Worm (Caenorhabditis elegans) whole organism, early embryonic: ENCODE results near the gene F16B4.5.

Experiments used
- B0310.2 ChIP-seq: sonication (generic microtip); optimal IDR thresholded peaks from 2 replicates; lab custom pipeline; 2016; ENCODE audit warnings: mild to moderate bottlenecking, missing genetic modification characterization, missing compliant biosample characterization
- F13C5.2 ChIP-seq: sonication (generic microtip); optimal IDR thresholded peaks from 2 replicates; lab custom pipeline; 2017; ENCODE audit warnings: mild to moderate bottlenecking, missing genetic modification characterization, inconsistent platforms, missing compliant biosample characterization
- aly-1 ChIP-seq: sonication (generic microtip); optimal IDR thresholded peaks from 2 replicates; lab custom pipeline; 2016; ENCODE audit warnings: missing genetic modification characterization, missing compliant biosample characterization
- ama-1 ChIP-seq: fragments of 150-350 bp; optimal IDR thresholded peaks from 2 replicates; lab custom pipeline; 2014
- ceh-13 ChIP-seq: fragments of 200-800 bp; sonication (Bioruptor generic); optimal IDR thresholded peaks from 2 replicates; lab custom pipeline; 2018; ENCODE audit warnings: mild to moderate bottlenecking, missing genetic modification characterization, missing compliant biosample characterization
- ceh-36 ChIP-seq: sonication (generic microtip); optimal IDR thresholded peaks from 2 replicates; lab custom pipeline; 2016; ENCODE audit warnings: missing genetic modification characterization, inconsistent platforms, missing compliant biosample characterization
- ets-7 ChIP-seq: sonication (generic microtip); optimal IDR thresholded peaks from 2 replicates; lab custom pipeline; 2016; ENCODE audit warnings: missing genotype, missing genetic modification characterization, missing compliant biosample characterization
- flt-1 ChIP-seq: fragments of 200-800 bp; sonication (Bioruptor generic); IDR thresholded peaks from 2 replicates; pipeline ENCODE4 v1.3.6; 2022; ENCODE audit warnings: missing genetic modification characterization, missing compliant biosample characterization
- hmbx-1 ChIP-seq: sonication (generic microtip); optimal IDR thresholded peaks from 2 replicates; lab custom pipeline; 2016; ENCODE audit warnings: mild to moderate bottlenecking, missing genetic modification characterization, missing compliant biosample characterization
- hmg-4 ChIP-seq: fragments of 200-800 bp; sonication (Bioruptor generic); optimal IDR thresholded peaks from 2 replicates; lab custom pipeline; 2018; ENCODE audit warnings: mild to moderate bottlenecking, missing genetic modification characterization, missing compliant biosample characterization
- hnd-1 ChIP-seq: sonication (generic microtip); optimal IDR thresholded peaks from 2 replicates; lab custom pipeline; 2016; ENCODE audit warnings: missing genetic modification characterization, missing compliant biosample characterization
- pes-1 ChIP-seq: fragments of 200-800 bp; sonication (Bioruptor generic); IDR thresholded peaks from 2 replicates; pipeline ENCODE4 v1.3.6; 2022; ENCODE audit warnings: missing genetic modification reagents, missing genetic modification characterization, missing compliant biosample characterization
- scrt-1 ChIP-seq: fragments of 200-800 bp; sonication (Bioruptor generic); IDR thresholded peaks from 2 replicates; pipeline ENCODE4 v1.3.6; 2022; ENCODE audit warnings: missing genetic modification characterization, missing compliant biosample characterization
- sea-1 ChIP-seq: fragments of 200-800 bp; sonication (Bioruptor generic); conservative IDR thresholded peaks from 2 replicates; pipeline ENCODE4 v1.3.6; 2022; ENCODE audit warnings: missing genetic modification characterization, missing compliant biosample characterization
- tbx-11 ChIP-seq: fragments of 200-800 bp; sonication (Bioruptor generic); IDR thresholded peaks from 2 replicates; pipeline ENCODE4 v1.3.6; 2022; ENCODE audit warnings: missing genetic modification characterization, missing compliant biosample characterization
- tbx-37 ChIP-seq: fragments of 200-800 bp; sonication (Bioruptor generic); conservative IDR thresholded peaks from 2 replicates; pipeline ENCODE4 v1.3.6; 2022; ENCODE audit warnings: missing genetic modification reagents, missing genetic modification characterization, missing compliant biosample characterization
- tra-4 ChIP-seq: sonication (generic microtip); optimal IDR thresholded peaks from 2 replicates; lab custom pipeline; 2017; ENCODE audit warnings: missing genetic modification characterization, missing compliant biosample characterization

Gene F16B4.5

DNA sequence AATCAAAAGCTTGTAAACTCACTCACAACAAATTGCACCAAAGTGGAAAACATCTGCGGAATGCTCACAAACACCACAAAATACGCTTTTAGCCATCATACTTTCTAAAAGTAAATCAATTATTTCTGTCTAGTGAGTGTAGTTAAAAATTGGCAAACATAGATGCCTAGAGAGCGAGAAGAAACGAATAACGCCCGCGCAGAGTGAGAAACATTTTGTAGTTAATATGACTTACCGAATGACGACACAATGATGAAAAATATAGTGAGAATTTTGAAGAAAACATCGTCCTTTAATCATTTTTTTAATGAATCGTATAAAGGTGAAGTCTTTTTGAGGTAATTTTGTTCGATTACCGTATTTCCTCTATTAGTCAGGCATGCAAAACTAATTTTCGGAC, 41.1 kb downstream of the F16B4.5 start, which contains the start of gene nhr-238:
Gene nhr-238, minus strand, starts transcription at position 104 of the 400 bp plus-strand sequence.
- TF ChIP-seq ama-1 (lab: Kevin White, UChicago) = no peak
- no peak for TF ChIP-seq hmg-4 (GFP tag; lab: Kevin White, UChicago)
- TF ChIP-seq ceh-13 (GFP tag; lab: Kevin White, UChicago) = no peak
- no peak for TF ChIP-seq hmbx-1
- no peak for TF ChIP-seq pes-1 (GFP tag; lab: Robert Waterston, UW)
- no peak for TF ChIP-seq scrt-1 (GFP tag; lab: Robert Waterston, UW)
- TF ChIP-seq F13C5.2 (tag; lab: Kevin White, UChicago) = no peak
- TF ChIP-seq hnd-1 (tag; lab: Kevin White, UChicago) = no peak
- no peak for TF ChIP-seq tra-4 (tag; lab: Kevin White, UChicago)
- no peak for TF ChIP-seq sea-1 (GFP tag; lab: Robert Waterston, UW)
- TF ChIP-seq ets-7 = no peak

DNA sequence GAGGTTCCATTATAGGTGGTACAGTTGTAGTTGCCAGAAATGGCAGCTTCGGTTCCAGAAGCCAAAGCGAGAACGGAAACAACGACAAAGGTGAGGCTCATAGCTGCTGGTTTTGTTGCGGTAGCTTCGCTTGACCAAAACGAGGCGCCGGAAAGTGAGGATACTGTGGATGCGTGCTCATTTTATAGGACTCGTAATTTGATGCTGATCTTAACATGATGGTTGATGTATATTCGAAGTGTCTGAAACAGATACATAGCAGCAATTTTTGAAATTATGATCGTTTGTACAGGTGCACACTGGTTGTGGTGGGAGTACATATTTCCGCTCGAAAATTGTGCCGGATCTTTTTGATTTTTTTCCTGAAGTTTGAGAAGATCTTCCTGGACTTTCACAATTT, 42.9 kb downstream of the F16B4.5 start, which contains the start of gene Y46H3D.8:
Gene Y46H3D.8, minus strand, starts transcription at position 101 of the 400 bp plus-strand sequence.
- TF ChIP-seq ets-7 (no peak), hmbx-1 (no peak), F13C5.2 (tag; lab: Kevin White, UChicago) (no peak), ceh-13 (GFP tag; lab: Kevin White, UChicago) (no peak), pes-1 (GFP tag; lab: Robert Waterston, UW) (no peak), B0310.2 (tag; lab: Kevin White, UChicago) (no peak), flt-1 (no peak), ama-1 (lab: Kevin White, UChicago) (no peak), tbx-37 (GFP tag; lab: Robert Waterston, UW) (no peak), hmg-4 (GFP tag; lab: Kevin White, UChicago) (no peak), scrt-1 (GFP tag; lab: Robert Waterston, UW) (no peak), tbx-11 (no peak), tra-4 (tag; lab: Kevin White, UChicago) (no peak), hnd-1 (tag; lab: Kevin White, UChicago) (no peak), ceh-36 (tag; lab: Kevin White, UChicago) (no peak), aly-1 (tag; lab: Kevin White, UChicago) (no peak), sea-1 (GFP tag; lab: Robert Waterston, UW) (no peak)

DNA sequence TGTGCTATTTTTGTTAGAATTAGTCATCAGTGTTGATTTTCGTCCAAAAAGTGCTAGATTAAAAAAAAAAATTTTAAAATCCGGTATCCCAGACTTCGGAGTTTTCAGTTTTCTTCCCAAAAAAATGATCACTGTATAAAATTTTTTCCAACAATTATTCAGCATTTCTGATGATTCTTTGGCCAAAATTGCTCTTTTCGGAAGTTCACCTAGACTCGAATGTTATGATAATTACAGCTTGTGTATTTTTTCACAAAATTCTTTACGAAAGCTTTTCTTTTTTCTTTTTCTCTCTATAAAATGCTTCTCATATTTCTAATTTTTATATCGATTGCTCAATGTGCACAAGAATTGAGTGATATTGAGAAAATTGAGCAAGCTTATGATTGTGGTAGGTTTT, 43.5 kb downstream of the F16B4.5 start, which contains the start of gene irld-17:
Gene irld-17, plus strand, starts transcription at position 301 of the 400 bp plus-strand sequence.
- TF ChIP-seq ets-7 (no peak), hmbx-1 (no peak), scrt-1 (GFP tag; lab: Robert Waterston, UW) (no peak), F13C5.2 (tag; lab: Kevin White, UChicago) (no peak), ceh-36 (tag; lab: Kevin White, UChicago) (no peak), aly-1 (tag; lab: Kevin White, UChicago) (no peak)

DNA sequence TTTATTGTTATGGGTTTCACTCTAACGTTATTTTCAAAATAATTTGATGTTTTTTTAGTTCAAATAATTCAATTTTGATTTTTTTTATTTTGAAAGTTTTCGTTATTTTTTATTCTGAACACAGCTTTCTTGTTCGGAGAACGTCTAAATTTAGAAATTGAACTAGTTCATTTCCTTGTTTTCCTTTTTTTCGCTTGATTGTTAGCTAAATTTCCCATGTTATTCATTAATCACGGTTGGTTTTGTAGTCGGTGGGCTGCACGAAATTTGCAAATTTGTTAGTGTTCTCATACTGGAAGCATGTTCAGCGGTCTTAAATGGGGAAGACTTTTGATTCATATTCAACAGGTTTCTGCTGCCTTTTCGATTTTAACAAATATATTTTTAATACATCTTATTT, 47.6 kb downstream of the F16B4.5 start, which contains the start of gene str-222:
Gene str-222, plus strand, starts transcription at position 301 of the 400 bp plus-strand sequence.
- TF ChIP-seq scrt-1 (GFP tag; lab: Robert Waterston, UW) = no peak
- no peak for TF ChIP-seq tbx-37 (GFP tag; lab: Robert Waterston, UW)

DNA sequence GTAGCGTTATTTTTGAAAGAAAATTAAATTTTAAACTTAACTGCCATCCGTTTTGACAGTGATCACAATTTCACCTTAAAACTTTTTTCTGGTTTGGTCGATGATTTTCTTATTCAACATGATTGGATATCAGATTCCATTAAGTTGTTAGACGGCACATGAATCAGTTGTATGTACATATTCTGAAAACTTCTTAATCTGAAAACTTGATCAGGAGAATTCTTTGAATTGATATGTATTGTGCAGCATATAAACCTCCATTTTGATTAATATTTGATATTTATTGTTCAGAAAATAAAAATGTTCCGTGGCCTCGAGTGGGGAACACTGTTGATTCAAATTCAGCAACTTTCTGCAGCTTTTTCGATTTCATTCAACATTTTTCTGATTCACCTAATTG, 51.8 kb downstream of the F16B4.5 start, which contains the start of gene str-221:
Gene str-221, plus strand, starts transcription at position 301 of the 400 bp plus-strand sequence.
- no peak for TF ChIP-seq sea-1 (GFP tag; lab: Robert Waterston, UW)
- TF ChIP-seq ceh-13 (GFP tag; lab: Kevin White, UChicago) = no peak
- no peak for TF ChIP-seq tra-4 (tag; lab: Kevin White, UChicago)
- no peak for TF ChIP-seq tbx-11
- no peak for TF ChIP-seq hmg-4 (GFP tag; lab: Kevin White, UChicago)
- TF ChIP-seq hnd-1 (tag; lab: Kevin White, UChicago) = no peak
- TF ChIP-seq F13C5.2 (tag; lab: Kevin White, UChicago) = no peak
- TF ChIP-seq B0310.2 (tag; lab: Kevin White, UChicago) = no peak
- no peak for TF ChIP-seq pes-1 (GFP tag; lab: Robert Waterston, UW)
- no peak for TF ChIP-seq ama-1 (lab: Kevin White, UChicago)
- TF ChIP-seq tbx-37 (GFP tag; lab: Robert Waterston, UW) = no peak
- no peak for TF ChIP-seq hmbx-1
